Fruit fly (Drosophila melanogaster) whole organism, embryonic: ENCODE data around the gene CG3032.

Experiments
- Adf1 ChIP-seq: fragments of 200-800 bp; sonication (Bioruptor generic); IDR thresholded peaks from 2 replicates; pipeline ENCODE4 v1.3.6; 2022; ENCODE audit warnings: missing biosample characterization, missing genetic modification characterization
- Atf-2 ChIP-seq: fragments of 200-800 bp; sonication (Bioruptor generic); optimal IDR thresholded peaks from 2 replicates; lab custom pipeline; 2016; ENCODE audit warnings: missing biosample characterization, missing genetic modification characterization
- B-H1 ChIP-seq: fragments of 200-800 bp; sonication (Bioruptor generic); IDR thresholded peaks from 3 replicates; pipeline ENCODE4 v1.3.6; 2022; ENCODE audit warnings: missing biosample characterization, missing genetic modification characterization
- Bdp1 ChIP-seq: fragments of 200-800 bp; sonication (Bioruptor generic); optimal IDR thresholded peaks from 3 replicates; lab custom pipeline; 2016; ENCODE audit warnings: missing biosample characterization, missing genetic modification characterization
- C15 ChIP-seq: fragments of 200-800 bp; sonication (Bioruptor generic); IDR thresholded peaks from 3 replicates; pipeline ENCODE4 v1.3.6; 2022; ENCODE audit warnings: missing biosample characterization, missing genetic modification characterization
- CG11093 ChIP-seq: fragments of 200-800 bp; sonication (Bioruptor generic); IDR thresholded peaks from 3 replicates; pipeline ENCODE4 v1.3.6; 2022; ENCODE audit warnings: missing biosample characterization, missing genetic modification characterization
- CG11695 ChIP-seq: fragments of 200-800 bp; sonication (Bioruptor generic); IDR thresholded peaks from 3 replicates; pipeline ENCODE4 v1.3.6; 2022; ENCODE audit warnings: missing biosample characterization, missing genetic modification characterization
- CG12219 ChIP-seq: fragments of 200-800 bp; sonication (Bioruptor generic); optimal IDR thresholded peaks from 3 replicates; lab custom pipeline; 2018; ENCODE audit warnings: missing biosample characterization, mild to moderate bottlenecking, missing genetic modification characterization
- CG12769 ChIP-seq: fragments of 200-800 bp; sonication (Bioruptor generic); optimal IDR thresholded peaks from 2 replicates; lab custom pipeline; 2019; ENCODE audit warnings: missing biosample characterization, mild to moderate bottlenecking, missing genetic modification characterization, moderate library complexity
- CG13123 ChIP-seq: fragments of 200-800 bp; sonication (Bioruptor generic); optimal IDR thresholded peaks from 2 replicates; lab custom pipeline; 2016; ENCODE audit warnings: missing biosample characterization, missing genetic modification characterization
- CG13775 ChIP-seq: fragments of 200-800 bp; sonication (Bioruptor generic); optimal IDR thresholded peaks from 3 replicates; lab custom pipeline; 2017; ENCODE audit warnings: missing biosample characterization, mild to moderate bottlenecking, missing genetic modification characterization
- CG15269 ChIP-seq: fragments of 200-800 bp; sonication (Bioruptor generic); optimal IDR thresholded peaks from 2 replicates; lab custom pipeline; 2018; ENCODE audit warnings: missing biosample characterization, mild to moderate bottlenecking, missing genetic modification characterization, moderate library complexity
- CG1647 ChIP-seq: fragments of 200-800 bp; sonication (Bioruptor generic); optimal IDR thresholded peaks from 3 replicates; lab custom pipeline; 2016; ENCODE audit warnings: missing biosample characterization, missing genetic modification characterization
- CG17612 ChIP-seq: fragments of 200-800 bp; sonication (Bioruptor generic); IDR thresholded peaks from 2 replicates; pipeline ENCODE4 v1.3.6; 2022; ENCODE audit warnings: missing biosample characterization, missing genetic modification characterization
- CG17802 ChIP-seq: fragments of 200-800 bp; sonication (Bioruptor generic); optimal IDR thresholded peaks from 2 replicates; lab custom pipeline; 2018; ENCODE audit warnings: missing biosample characterization, mild to moderate bottlenecking, missing genetic modification characterization, moderate library complexity
- CG18764 ChIP-seq: fragments of 200-800 bp; sonication (Bioruptor generic); optimal IDR thresholded peaks from 3 replicates; lab custom pipeline; 2016; ENCODE audit warnings: missing biosample characterization, missing genetic modification characterization
- CG2120 ChIP-seq: fragments of 200-800 bp; sonication (Bioruptor generic); optimal IDR thresholded peaks from 3 replicates; lab custom pipeline; 2016; ENCODE audit warnings: missing biosample characterization, missing genetic modification characterization
- CG2202 ChIP-seq: fragments of 200-800 bp; sonication (Bioruptor generic); optimal IDR thresholded peaks from 2 replicates; lab custom pipeline; 2018; ENCODE audit warnings: missing biosample characterization, mild to moderate bottlenecking, missing genetic modification characterization
- CG30020 ChIP-seq: fragments of 200-800 bp; optimal IDR thresholded peaks from 2 replicates; lab custom pipeline; 2019; ENCODE audit warnings: missing biosample characterization, mild to moderate bottlenecking, missing genetic modification characterization, moderate library complexity
- CG6683 ChIP-seq: fragments of 200-800 bp; sonication (Bioruptor generic); optimal IDR thresholded peaks from 2 replicates; lab custom pipeline; 2017; ENCODE audit warnings: missing biosample characterization, mild to moderate bottlenecking, missing genetic modification characterization, missing genetic modification reagents
- CG7786 ChIP-seq: fragments of 200-800 bp; sonication (Bioruptor generic); optimal IDR thresholded peaks from 2 replicates; lab custom pipeline; 2016; ENCODE audit warnings: missing biosample characterization, missing genetic modification characterization
- CG7928 ChIP-seq: fragments of 200-800 bp; sonication (Bioruptor generic); optimal IDR thresholded peaks from 2 replicates; lab custom pipeline; 2017; ENCODE audit warnings: missing biosample characterization, mild to moderate bottlenecking, missing genetic modification characterization
- CG8359 ChIP-seq: fragments of 200-800 bp; sonication (Bioruptor generic); optimal IDR thresholded peaks from 2 replicates; lab custom pipeline; 2017; ENCODE audit warnings: missing biosample characterization, mild to moderate bottlenecking, missing genetic modification characterization, borderline replicate concordance
- CG9215 ChIP-seq: fragments of 200-800 bp; sonication (Bioruptor generic); IDR thresholded peaks from 2 replicates; pipeline ENCODE4 v1.3.6; 2022; ENCODE audit warnings: missing biosample characterization, missing genetic modification characterization
- CG9932 ChIP-seq: fragments of 200-800 bp; sonication (Bioruptor generic); IDR thresholded peaks from 2 replicates; pipeline ENCODE4 v1.3.6; 2022; ENCODE audit warnings: missing biosample characterization, missing genetic modification characterization
- Dek ChIP-seq: fragments of 200-800 bp; sonication (Bioruptor generic); optimal IDR thresholded peaks from 3 replicates; lab custom pipeline; 2019; ENCODE audit warnings: missing biosample characterization, mild to moderate bottlenecking, missing genetic modification characterization, moderate library complexity
- Max ChIP-seq: fragments of 200-800 bp; sonication (Bioruptor generic); optimal IDR thresholded peaks from 2 replicates; lab custom pipeline; 2016; ENCODE audit warnings: missing biosample characterization, mild to moderate bottlenecking, missing genetic modification characterization
- Meics ChIP-seq: fragments of 200-800 bp; sonication (Bioruptor generic); optimal IDR thresholded peaks from 2 replicates; lab custom pipeline; 2017; ENCODE audit warnings: missing biosample characterization, mild to moderate bottlenecking, missing genetic modification characterization
- NC2α ChIP-seq: fragments of 200-800 bp; sonication (Bioruptor generic); optimal IDR thresholded peaks from 2 replicates; lab custom pipeline; 2016; ENCODE audit warnings: missing biosample characterization, missing genetic modification characterization
- Neu2 ChIP-seq: fragments of 200-800 bp; sonication (Bioruptor generic); optimal IDR thresholded peaks from 3 replicates; lab custom pipeline; 2016; ENCODE audit warnings: missing biosample characterization, missing genetic modification characterization, borderline replicate concordance
- Oaz ChIP-seq: fragments of 200-800 bp; sonication (Bioruptor generic); IDR thresholded peaks from 2 replicates; pipeline ENCODE4 v1.3.6; 2022; ENCODE audit warnings: missing biosample characterization, missing genetic modification characterization
- Sin3A ChIP-seq: fragments of >200 bp; optimal IDR thresholded peaks from 2 replicates; lab custom pipeline; 2018
- Taf1 ChIP-seq: fragments of 200-800 bp; sonication (Bioruptor generic); IDR thresholded peaks from 2 replicates; pipeline ENCODE4 v1.3.6; 2022; ENCODE audit warnings: missing biosample characterization, missing genetic modification characterization
- ara ChIP-seq: fragments of 200-800 bp; sonication (Bioruptor generic); IDR thresholded peaks from 2 replicates; pipeline ENCODE4 v1.3.6; 2022; ENCODE audit warnings: missing biosample characterization, missing genetic modification characterization
- ase ChIP-seq: fragments of 200-800 bp; sonication (Bioruptor generic); IDR thresholded peaks from 3 replicates; pipeline ENCODE4 v1.3.6; 2022; ENCODE audit warnings: missing biosample characterization, missing genetic modification characterization
- croc ChIP-seq: fragments of 200-800 bp; sonication (Bioruptor generic); conservative IDR thresholded peaks from 3 replicates; pipeline ENCODE4 v1.3.6; 2022; ENCODE audit warnings: missing biosample characterization, missing genetic modification characterization
- dimm ChIP-seq: fragments of 200-800 bp; sonication (Bioruptor generic); IDR thresholded peaks from 2 replicates; pipeline ENCODE4 v1.3.6; 2022; ENCODE audit warnings: missing biosample characterization, missing genetic modification characterization
- eyg ChIP-seq: fragments of 200-800 bp; sonication (Bioruptor generic); optimal IDR thresholded peaks from 3 replicates; lab custom pipeline; 2016; ENCODE audit warnings: missing biosample characterization, missing genetic modification characterization
- fu2 ChIP-seq: fragments of 200-800 bp; sonication (Bioruptor generic); optimal IDR thresholded peaks from 2 replicates; lab custom pipeline; 2016; ENCODE audit warnings: missing biosample characterization, missing genetic modification characterization
- grn ChIP-seq: fragments of 200-800 bp; sonication (Bioruptor generic); optimal IDR thresholded peaks from 3 replicates; lab custom pipeline; 2017; ENCODE audit warnings: missing biosample characterization, missing genetic modification characterization
- gt ChIP-seq: fragments of 200-800 bp; sonication (Bioruptor generic); IDR thresholded peaks from 2 replicates; pipeline ENCODE4 v1.3.6; 2022; ENCODE audit warnings: missing biosample characterization, missing genetic modification characterization
- kni ChIP-seq: fragments of 200-800 bp; sonication (Bioruptor generic); optimal IDR thresholded peaks from 3 replicates; lab custom pipeline; 2017; ENCODE audit warnings: mild to moderate bottlenecking, missing biosample characterization, missing genetic modification reagents, missing genetic modification characterization
- nerfin-1 ChIP-seq: fragments of 200-800 bp; sonication (Bioruptor generic); optimal IDR thresholded peaks from 3 replicates; lab custom pipeline; 2019; ENCODE audit warnings: missing biosample characterization, mild to moderate bottlenecking, missing genetic modification characterization, moderate library complexity
- pfk ChIP-seq: fragments of 200-800 bp; sonication (Bioruptor generic); optimal IDR thresholded peaks from 2 replicates; lab custom pipeline; 2018; ENCODE audit warnings: missing biosample characterization, mild to moderate bottlenecking, missing genetic modification characterization, moderate library complexity
- phol ChIP-seq: fragments of 200-800 bp; sonication (Bioruptor generic); optimal IDR thresholded peaks from 3 replicates; lab custom pipeline; 2018; ENCODE audit warnings: missing biosample characterization, mild to moderate bottlenecking, missing genetic modification characterization, moderate library complexity
- pzg ChIP-seq: fragments of 200-800 bp; sonication (Bioruptor generic); optimal IDR thresholded peaks from 3 replicates; lab custom pipeline; 2018; ENCODE audit warnings: missing biosample characterization, mild to moderate bottlenecking, missing genetic modification characterization, moderate library complexity
- ro ChIP-seq: fragments of 200-800 bp; sonication (Bioruptor generic); IDR thresholded peaks from 2 replicates; pipeline ENCODE4 v1.3.6; 2022; ENCODE audit warnings: missing biosample characterization, missing genetic modification characterization
- scrt ChIP-seq: fragments of 200-800 bp; sonication (Bioruptor generic); optimal IDR thresholded peaks from 2 replicates; lab custom pipeline; 2018; ENCODE audit warnings: missing biosample characterization, mild to moderate bottlenecking, missing genetic modification characterization, moderate library complexity
- sob ChIP-seq: fragments of 200-800 bp; sonication (Bioruptor generic); IDR thresholded peaks from 2 replicates; pipeline ENCODE4 v1.3.6; 2022; ENCODE audit warnings: missing biosample characterization, missing genetic modification characterization
- trh ChIP-seq: fragments of 200-800 bp; sonication (Bioruptor generic); optimal IDR thresholded peaks from 2 replicates; lab custom pipeline; 2016; ENCODE audit warnings: missing biosample characterization, missing genetic modification characterization
- yki ChIP-seq: fragments of >200 bp; optimal IDR thresholded peaks from 3 replicates; lab custom pipeline; 2018

The CG3032 gene

DNA sequence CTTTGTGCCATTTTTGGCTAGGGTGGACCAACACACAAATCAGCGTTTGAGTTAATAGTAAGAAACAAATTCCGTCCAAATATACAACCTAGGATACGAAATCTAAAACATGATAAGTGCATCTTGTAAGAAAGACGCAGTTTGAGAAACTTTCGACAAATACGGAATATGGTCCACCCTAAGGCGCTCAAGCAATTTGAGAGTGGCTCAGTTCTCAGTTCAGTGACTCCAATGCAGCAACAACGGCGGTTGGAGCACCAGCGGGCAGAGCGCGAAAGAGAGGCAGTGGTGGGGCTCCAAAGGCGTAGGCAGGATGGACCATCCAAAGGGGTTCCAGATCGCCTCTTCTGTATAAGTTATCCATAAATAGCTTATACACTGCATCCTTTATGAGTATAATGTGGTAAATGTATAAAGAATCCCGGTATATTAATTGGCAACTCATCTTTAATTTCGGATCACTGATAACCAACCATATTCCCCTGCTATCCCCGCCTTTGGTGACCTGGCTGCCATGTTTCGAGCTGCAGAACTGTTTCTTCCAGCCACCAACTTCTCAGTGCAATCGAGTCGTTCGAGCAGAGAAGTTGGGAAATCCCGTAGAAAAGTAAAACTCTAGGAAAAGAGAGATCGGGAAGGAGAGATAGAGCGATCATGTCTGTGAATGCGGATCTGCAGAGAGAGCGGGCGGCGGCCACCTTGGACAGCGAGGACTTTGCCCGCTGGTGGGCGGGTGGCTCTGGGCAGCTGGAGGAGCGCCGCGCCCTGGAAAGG, 44.1 kb downstream of the CG3032 start, which contains the start of gene CG4586 (continued):
- TF ChIP-seq CG30020 (peak; percentile 34), CG18764 (peak; percentile 94), kni (GFP tag; lab: Kevin White, UChicago) (peak; percentile 34), CG13775 (peak; percentile 91), Bdp1 (GFP tag; lab: Kevin White, UChicago) (peak; percentile 90), CG15269 (tag; lab: Kevin White, UChicago) (peak; percentile 96), Oaz (GFP tag; lab: Robert Waterston, UW) (peak; percentile 81), CG9932 (peak; percentile 88), CG12219 (peak; percentile 98), Sin3A (lab: Kevin White, UChicago) (no peak), trh (peak; percentile 76), CG17802 (tag; lab: Kevin White, UChicago) (peak; percentile 80), Neu2 (GFP tag; lab: Kevin White, UChicago) (peak; percentile 62), Dek (tag; lab: Kevin White, UChicago) (peak; percentile 92), CG8359 (GFP tag; lab: Kevin White, UChicago) (peak; percentile 72), CG17612 (GFP tag; lab: Robert Waterston, UW) (peak; percentile 82), Atf-2 (peak; percentile 90), ro (GFP tag; lab: Robert Waterston, UW) (peak; percentile 52), ara (peak; percentile 93), croc (GFP tag; lab: Robert Waterston, UW) (peak; percentile 59), pfk (peak; percentile 41), CG11695 (GFP tag; lab: Robert Waterston, UW) (peak; percentile 97), CG7786 (peak; percentile 95), CG1647 (GFP tag; lab: Kevin White, UChicago) (peak; percentile 93), C15 (GFP tag; lab: Robert Waterston, UW) (peak; percentile 91), grn (GFP tag; lab: Kevin White, UChicago) (peak; percentile 72), Max (GFP tag; lab: Kevin White, UChicago) (peak; percentile 95), CG2120 (GFP tag; lab: Kevin White, UChicago) (peak; percentile 97), ase (GFP tag; lab: Robert Waterston, UW) (peak; percentile 90), CG11093 (GFP tag; lab: Robert Waterston, UW) (peak; percentile 77), CG7928 (GFP tag; lab: Kevin White, UChicago) (peak; percentile 80), dimm (GFP tag; lab: Robert Waterston, UW) (peak; percentile 80), B-H1 (GFP tag; lab: Robert Waterston, UW) (peak; percentile 93), CG6683 (peak; percentile 94), Adf1 (GFP tag; lab: Robert Waterston, UW) (peak; percentile 64), CG9215 (GFP tag; lab: Robert Waterston, UW) (peak; percentile 69), CG13123 (peak; percentile 87), nerfin-1 (tag; lab: Kevin White, UChicago) (peak; percentile 86), scrt (GFP tag; lab: Kevin White, UChicago) (peak; percentile 93), eyg (GFP tag; lab: Kevin White, UChicago) (peak; percentile 95), sob (GFP tag; lab: Robert Waterston, UW) (peak; percentile 95), phol (peak; percentile 89), CG12769 (tag; lab: Kevin White, UChicago) (peak; percentile 98), Meics (GFP tag; lab: Kevin White, UChicago) (peak; percentile 97), yki (lab: Kevin White, UChicago) (no peak), pzg (peak; percentile 36), gt (no peak), fu2 (GFP tag; lab: Kevin White, UChicago) (peak; percentile 95), CG2202 (tag; lab: Kevin White, UChicago) (peak; percentile 83), Taf1 (GFP tag; lab: Robert Waterston, UW) (peak; percentile 82), NC2α (GFP tag; lab: Kevin White, UChicago) (peak; percentile 89)
